Fruit fly (Drosophila melanogaster) whole organism, embryonic: ENCODE data around the gene Sym.

Source experiments
- C15 ChIP-seq: fragments of 200-800 bp; sonication (Bioruptor generic); IDR thresholded peaks from 3 replicates; pipeline ENCODE4 v1.3.6; 2022; ENCODE audit warnings: missing biosample characterization, missing genetic modification characterization
- CG10366 ChIP-seq: fragments of 200-800 bp; sonication (Bioruptor generic); IDR thresholded peaks from 2 replicates; pipeline ENCODE4 v1.3.6; 2022; ENCODE audit warnings: missing biosample characterization, missing genetic modification characterization
- CG11723 ChIP-seq: fragments of 200-800 bp; sonication (Bioruptor generic); optimal IDR thresholded peaks from 2 replicates; lab custom pipeline; 2017; ENCODE audit warnings: missing biosample characterization, mild to moderate bottlenecking, missing genetic modification characterization
- CG12769 ChIP-seq: fragments of 200-800 bp; sonication (Bioruptor generic); optimal IDR thresholded peaks from 2 replicates; lab custom pipeline; 2019; ENCODE audit warnings: missing biosample characterization, mild to moderate bottlenecking, missing genetic modification characterization, moderate library complexity
- CG14050 ChIP-seq: fragments of 200-800 bp; sonication (Bioruptor generic); IDR thresholded peaks from 3 replicates; pipeline ENCODE4 v1.3.6; 2022; ENCODE audit warnings: missing biosample characterization, missing genetic modification characterization
- CG1529 ChIP-seq: fragments of 200-800 bp; sonication (Bioruptor generic); optimal IDR thresholded peaks from 3 replicates; lab custom pipeline; 2018; ENCODE audit warnings: missing biosample characterization, missing genetic modification characterization
- CG15514 ChIP-seq: fragments of 200-800 bp; sonication (Bioruptor generic); optimal IDR thresholded peaks from 3 replicates; lab custom pipeline; 2017; ENCODE audit warnings: missing biosample characterization, missing genetic modification characterization, mild to moderate bottlenecking, moderate library complexity, missing genetic modification reagents
- CG17186 ChIP-seq: fragments of 200-800 bp; sonication (Bioruptor generic); optimal IDR thresholded peaks from 3 replicates; lab custom pipeline; 2017; ENCODE audit warnings: missing biosample characterization, missing genetic modification reagents, missing genetic modification characterization
- CG17328 ChIP-seq: fragments of 200-800 bp; sonication (Bioruptor generic); IDR thresholded peaks from 2 replicates; pipeline ENCODE4 v1.3.6; 2022; ENCODE audit warnings: missing biosample characterization, missing genetic modification characterization
- CG17385 ChIP-seq: fragments of 200-800 bp; sonication (Bioruptor generic); optimal IDR thresholded peaks from 3 replicates; lab custom pipeline; 2018; ENCODE audit warnings: missing biosample characterization, mild to moderate bottlenecking, missing genetic modification characterization
- CG18011 ChIP-seq: fragments of 200-800 bp; sonication (Bioruptor generic); optimal IDR thresholded peaks from 2 replicates; lab custom pipeline; 2017; ENCODE audit warnings: missing biosample characterization, missing genetic modification characterization, mild to moderate bottlenecking, moderate library complexity, missing genotype
- CG18764 ChIP-seq: fragments of 200-800 bp; sonication (Bioruptor generic); optimal IDR thresholded peaks from 3 replicates; lab custom pipeline; 2016; ENCODE audit warnings: missing biosample characterization, missing genetic modification characterization
- CG42726 ChIP-seq: fragments of 200-800 bp; sonication (Bioruptor generic); IDR thresholded peaks from 2 replicates; pipeline ENCODE4 v1.3.6; 2022; ENCODE audit warnings: missing biosample characterization, missing genetic modification characterization; ENCODE audit not compliant: partially characterized antibody
- CG6654 ChIP-seq: fragments of 200-800 bp; sonication (Bioruptor generic); optimal IDR thresholded peaks from 2 replicates; lab custom pipeline; 2017; ENCODE audit warnings: missing biosample characterization, mild to moderate bottlenecking, missing genetic modification characterization
- CG6813 ChIP-seq: fragments of 200-800 bp; sonication (Bioruptor generic); optimal IDR thresholded peaks from 2 replicates; lab custom pipeline; 2017; ENCODE audit warnings: missing biosample characterization, missing genetic modification characterization, mild to moderate bottlenecking, moderate library complexity, missing genetic modification reagents
- CG7556 ChIP-seq: fragments of 200-800 bp; sonication (Bioruptor generic); optimal IDR thresholded peaks from 2 replicates; lab custom pipeline; 2017; ENCODE audit warnings: missing biosample characterization, mild to moderate bottlenecking, missing genetic modification characterization
- CG8478 ChIP-seq: fragments of >200 bp; optimal IDR thresholded peaks from 2 replicates; lab custom pipeline; 2018
- CG9817 ChIP-seq: fragments of 200-800 bp; sonication (Bioruptor generic); optimal IDR thresholded peaks from 2 replicates; lab custom pipeline; 2018; ENCODE audit warnings: missing biosample characterization, mild to moderate bottlenecking, missing genetic modification characterization, moderate library complexity
- CG9932 ChIP-seq: fragments of 200-800 bp; sonication (Bioruptor generic); IDR thresholded peaks from 2 replicates; pipeline ENCODE4 v1.3.6; 2022; ENCODE audit warnings: missing biosample characterization, missing genetic modification characterization
- CTCF ChIP-seq: fragments of 200-800 bp; sonication (Bioruptor generic); optimal IDR thresholded peaks from 2 replicates; lab custom pipeline; 2017; ENCODE audit warnings: missing biosample characterization, mild to moderate bottlenecking, missing genetic modification characterization, moderate library complexity
- H15 ChIP-seq: fragments of 200-800 bp; sonication (Bioruptor generic); IDR thresholded peaks from 3 replicates; pipeline ENCODE4 v1.3.6; 2022; ENCODE audit warnings: missing biosample characterization, missing genetic modification characterization
- Hsf ChIP-seq: fragments of 200-800 bp; sonication (Bioruptor generic); optimal IDR thresholded peaks from 3 replicates; lab custom pipeline; 2016; ENCODE audit warnings: missing biosample characterization, missing genetic modification characterization
- Max ChIP-seq: fragments of 200-800 bp; sonication (Bioruptor generic); optimal IDR thresholded peaks from 2 replicates; lab custom pipeline; 2016; ENCODE audit warnings: missing biosample characterization, mild to moderate bottlenecking, missing genetic modification characterization
- Mes4 ChIP-seq: fragments of 200-800 bp; sonication (Bioruptor generic); optimal IDR thresholded peaks from 2 replicates; lab custom pipeline; 2016; ENCODE audit warnings: missing biosample characterization, missing genetic modification characterization
- Oaz ChIP-seq: fragments of 200-800 bp; sonication (Bioruptor generic); IDR thresholded peaks from 2 replicates; pipeline ENCODE4 v1.3.6; 2022; ENCODE audit warnings: missing biosample characterization, missing genetic modification characterization
- Opbp ChIP-seq: fragments of 200-800 bp; sonication (Bioruptor generic); IDR thresholded peaks from 3 replicates; pipeline ENCODE4 v1.3.6; 2022; ENCODE audit warnings: missing biosample characterization, missing genetic modification characterization; ENCODE audit not compliant: partially characterized antibody
- Optix ChIP-seq: fragments of 200-800 bp; sonication (Bioruptor generic); IDR thresholded peaks from 3 replicates; pipeline ENCODE4 v1.3.6; 2022; ENCODE audit warnings: missing biosample characterization, missing genetic modification characterization
- Rfx ChIP-seq: fragments of 200-800 bp; sonication (Bioruptor generic); IDR thresholded peaks from 2 replicates; pipeline ENCODE4 v1.3.6; 2022; ENCODE audit warnings: missing biosample characterization, missing genetic modification characterization
- Scr ChIP-seq: fragments of 200-800 bp; sonication (Bioruptor generic); IDR thresholded peaks from 2 replicates; pipeline ENCODE4 v1.3.6; 2022; ENCODE audit warnings: missing biosample characterization, missing genetic modification characterization; ENCODE audit not compliant: partially characterized antibody
- Sry-δ ChIP-seq: fragments of 200-800 bp; sonication (Bioruptor generic); optimal IDR thresholded peaks from 2 replicates; lab custom pipeline; 2016; ENCODE audit warnings: missing biosample characterization, missing genetic modification characterization
- Trl ChIP-seq, 3 experiments: fragments of >200 bp in 2 of 3; fragments of 200-800 bp in 1 of 3; sonication (Bioruptor generic) in 1 of 3; optimal IDR thresholded peaks; 2 replicates in 1 of 3; 3 replicates in 2 of 3; lab custom pipeline; 2016 to 2017; ENCODE audit warnings: missing biosample characterization in 1 of 3, missing genetic modification characterization in 1 of 3
- Vsx1 ChIP-seq: fragments of 200-800 bp; sonication (Bioruptor generic); optimal IDR thresholded peaks from 2 replicates; lab custom pipeline; 2017; ENCODE audit warnings: missing biosample characterization, mild to moderate bottlenecking, missing genetic modification characterization, missing genetic modification reagents
- abd-A ChIP-seq: fragments of 200-800 bp; sonication (Bioruptor generic); optimal IDR thresholded peaks from 3 replicates; lab custom pipeline; 2019; ENCODE audit warnings: missing biosample characterization, mild to moderate bottlenecking, missing genetic modification characterization, moderate library complexity
- ap ChIP-seq: fragments of 200-800 bp; sonication (Bioruptor generic); IDR thresholded peaks from 2 replicates; pipeline ENCODE4 v1.3.6; 2022; ENCODE audit warnings: missing biosample characterization, missing genetic modification characterization
- fd64A ChIP-seq: fragments of 200-800 bp; sonication (Bioruptor generic); optimal IDR thresholded peaks from 3 replicates; lab custom pipeline; 2018; ENCODE audit warnings: missing biosample characterization, mild to moderate bottlenecking, missing genetic modification characterization
- fu2 ChIP-seq: fragments of 200-800 bp; sonication (Bioruptor generic); optimal IDR thresholded peaks from 2 replicates; lab custom pipeline; 2016; ENCODE audit warnings: missing biosample characterization, missing genetic modification characterization
- gce ChIP-seq: fragments of 200-800 bp; sonication (Bioruptor generic); IDR thresholded peaks from 3 replicates; pipeline ENCODE4 v1.3.6; 2022; ENCODE audit warnings: missing biosample characterization, missing genetic modification characterization
- ind ChIP-seq: fragments of 200-800 bp; sonication (Bioruptor generic); optimal IDR thresholded peaks from 3 replicates; lab custom pipeline; 2016; ENCODE audit warnings: missing biosample characterization, missing genetic modification characterization
- nerfin-1 ChIP-seq: fragments of 200-800 bp; sonication (Bioruptor generic); optimal IDR thresholded peaks from 3 replicates; lab custom pipeline; 2019; ENCODE audit warnings: missing biosample characterization, mild to moderate bottlenecking, missing genetic modification characterization, moderate library complexity
- onecut ChIP-seq: fragments of 200-800 bp; sonication (Bioruptor generic); IDR thresholded peaks from 2 replicates; pipeline ENCODE4 v1.3.6; 2022; ENCODE audit warnings: missing biosample characterization, missing genetic modification characterization
- pan ChIP-seq, 4 experiments: fragments of >200 bp in 3 of 4; fragments of 200-800 bp in 1 of 4; sonication (Bioruptor generic) in 1 of 4; optimal IDR thresholded peaks in 3 of 4; IDR thresholded peaks in 1 of 4; 2 replicates each; pipeline versions ENCODE4 v1.3.6 to Lab custom; 2017 to 2022; ENCODE audit warnings: missing biosample characterization in 2 of 4, missing genetic modification characterization in 2 of 4, mixed read lengths in 1 of 4
- pzg ChIP-seq: fragments of 200-800 bp; sonication (Bioruptor generic); optimal IDR thresholded peaks from 3 replicates; lab custom pipeline; 2018; ENCODE audit warnings: missing biosample characterization, mild to moderate bottlenecking, missing genetic modification characterization, moderate library complexity
- so ChIP-seq: fragments of 200-800 bp; sonication (Bioruptor generic); IDR thresholded peaks from 3 replicates; pipeline ENCODE4 v1.3.6; 2022; ENCODE audit warnings: missing biosample characterization, missing genetic modification characterization
- tgo ChIP-seq: fragments of 200-800 bp; sonication (Bioruptor generic); IDR thresholded peaks from 3 replicates; pipeline ENCODE4 v1.3.6; 2022; ENCODE audit warnings: missing biosample characterization, missing genetic modification characterization
- twi ChIP-seq: fragments of 200-800 bp; optimal IDR thresholded peaks from 2 replicates; lab custom pipeline; 2019; ENCODE audit warnings: missing biosample characterization, mild to moderate bottlenecking, missing genetic modification characterization, moderate library complexity
- vfl ChIP-seq: fragments of 200-800 bp; sonication (Bioruptor generic); optimal IDR thresholded peaks from 2 replicates; lab custom pipeline; 2016; ENCODE audit warnings: missing biosample characterization, missing genetic modification characterization
- vnd ChIP-seq: fragments of 200-800 bp; sonication (Bioruptor generic); IDR thresholded peaks from 3 replicates; pipeline ENCODE4 v1.3.6; 2022; ENCODE audit warnings: missing biosample characterization, missing genetic modification characterization; ENCODE audit not compliant: partially characterized antibody
- zfh1 ChIP-seq: fragments of 200-800 bp; sonication (Bioruptor generic); IDR thresholded peaks from 3 replicates; pipeline ENCODE4 v1.3.6; 2022; ENCODE audit warnings: missing biosample characterization, missing genetic modification characterization

Gene Sym

DNA sequence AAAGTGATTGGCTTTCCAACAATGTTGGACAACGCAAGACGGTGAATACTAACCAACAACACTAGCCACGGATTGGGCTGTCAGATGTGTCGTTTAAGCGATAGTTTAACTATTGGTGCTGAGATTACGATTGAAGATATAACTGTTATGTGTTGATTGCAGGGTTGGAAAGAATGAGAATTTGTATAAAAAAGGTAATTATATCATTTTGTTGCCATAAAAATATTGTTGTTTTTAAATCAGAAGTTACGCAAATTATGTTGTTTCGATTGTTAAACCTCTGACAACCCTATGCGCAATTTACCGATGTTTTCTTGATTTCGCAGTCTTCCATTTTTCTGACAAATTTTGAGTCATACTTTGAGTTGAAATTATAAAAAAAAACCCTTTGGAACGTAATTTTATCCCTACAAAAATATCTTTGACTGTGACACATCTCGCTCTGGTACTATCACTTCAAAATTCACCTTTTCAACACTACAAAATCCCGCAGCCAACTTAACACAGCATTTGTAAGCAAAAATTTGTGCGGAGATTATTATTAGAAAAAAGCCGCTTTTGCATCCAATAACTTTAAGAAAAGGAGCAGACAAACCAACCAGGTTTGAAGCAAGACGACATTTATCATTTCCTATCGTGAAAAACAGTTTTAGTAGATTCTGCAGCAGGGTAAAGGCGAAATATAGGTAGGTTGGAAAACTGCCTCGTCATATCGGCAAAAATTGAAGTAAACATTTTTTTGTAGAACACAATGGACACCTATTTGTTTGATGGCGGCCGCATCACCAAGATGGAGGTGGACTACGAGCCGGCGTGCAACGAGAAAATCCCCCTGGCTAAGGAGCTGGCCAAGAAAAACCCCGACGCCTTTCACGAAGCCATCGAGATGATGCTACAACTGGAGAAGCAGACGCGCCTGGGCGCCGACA lies 47.0 kb upstream of the Sym start, which contains the start of the genes Hat1 and Rpn5 (continued):
- peak; percentile 43; the same call in 1 of the 2 replicates for TF ChIP-seq CG42726 (GFP tag; lab: Robert Waterston, UW)
- TF ChIP-seq H15 (GFP tag; lab: Robert Waterston, UW), result 0 out of 3 replicates have a peak, but pooled peaks have one; percentile 31
- TF ChIP-seq Trl (optimal IDR thresholded peaks at IDR 0.05; lab: Kevin White, UChicago), result no peak
- peak; percentile 93 for TF ChIP-seq Trl (GFP tag; optimal IDR thresholded peaks at IDR 0.05; lab: Kevin White, UChicago)
- TF ChIP-seq gce (GFP tag; lab: Robert Waterston, UW), result peak; percentile 49; the same call in 1 of the 3 replicates
- TF ChIP-seq Vsx1 (GFP tag; lab: Kevin White, UChicago), result peak; percentile 49
- TF ChIP-seq ind (GFP tag; lab: Kevin White, UChicago), result peak; percentile 90
- TF ChIP-seq fu2 (GFP tag; lab: Kevin White, UChicago), result peak; percentile 93
- peak; percentile 49 for TF ChIP-seq CG6654
- TF ChIP-seq vnd, result peak; percentile 54; the same call in 1 of the 3 replicates
- no peak for TF ChIP-seq pan (optimal IDR thresholded peaks at IDR 0.05; lab: Kevin White, UChicago)
- TF ChIP-seq pan (GFP tag; optimal IDR thresholded peaks at IDR 0.05 in 1 of 2, IDR thresholded peaks at IDR 0.05 in 1 of 2), result peak in 1 of 2 experiments; percentile 31
- peak; percentile 76 for TF ChIP-seq CG9817 (tag; lab: Kevin White, UChicago)
- no peak for TF ChIP-seq so (GFP tag; lab: Robert Waterston, UW)
- peak; percentile 56 for TF ChIP-seq CG1529 (GFP tag; lab: Kevin White, UChicago)
- peak; percentile 85 for TF ChIP-seq Scr (GFP tag; lab: Robert Waterston, UW)
- peak; percentile 79 for TF ChIP-seq CG18764 (GFP tag; lab: Kevin White, UChicago)
- peak; percentile 98 for TF ChIP-seq Opbp (GFP tag; lab: Robert Waterston, UW)
- TF ChIP-seq Hsf (GFP tag; lab: Kevin White, UChicago), result peak; percentile 93
- no peak for TF ChIP-seq ap (GFP tag; lab: Robert Waterston, UW)
- TF ChIP-seq CG14050 (GFP tag; lab: Robert Waterston, UW), result no peak; the same call in 2 of the 3 replicates
- TF ChIP-seq abd-A (tag; lab: Kevin White, UChicago), result no peak
- peak; percentile 83 for TF ChIP-seq Mes4 (GFP tag; lab: Kevin White, UChicago)
- peak; percentile 85 for TF ChIP-seq Sry-δ
- no peak for TF ChIP-seq C15 (GFP tag; lab: Robert Waterston, UW)
- peak; percentile 54 for TF ChIP-seq nerfin-1
- no peak for TF ChIP-seq CG8478
- peak; percentile 85 for TF ChIP-seq CG7556 (GFP tag; lab: Kevin White, UChicago)
- peak; percentile 47 for TF ChIP-seq CG10366
- TF ChIP-seq CG17385 (GFP tag; lab: Kevin White, UChicago), result peak; percentile 66
- TF ChIP-seq Optix (GFP tag; lab: Robert Waterston, UW), result no peak
- TF ChIP-seq Rfx (GFP tag; lab: Robert Waterston, UW), result peak; percentile 83
- TF ChIP-seq onecut (GFP tag; lab: Robert Waterston, UW), result peak; percentile 12; the same call in 1 of the 2 replicates
- TF ChIP-seq CG17186 (GFP tag; lab: Kevin White, UChicago), result peak; percentile 57
- peak; percentile 41; the same call in 1 of the 2 replicates for TF ChIP-seq CG17328 (GFP tag; lab: Robert Waterston, UW)
- TF ChIP-seq CG11723 (GFP tag; lab: Kevin White, UChicago), result peak; percentile 57
- peak; percentile 88 for TF ChIP-seq CG9932 (GFP tag; lab: Robert Waterston, UW)
- no peak for TF ChIP-seq fd64A
- TF ChIP-seq tgo (GFP tag; lab: Robert Waterston, UW), result peak; percentile 70
- peak; percentile 90 for TF ChIP-seq Max
- peak; percentile 58 for TF ChIP-seq pzg (GFP tag; lab: Kevin White, UChicago)
- peak; percentile 75 for TF ChIP-seq vfl
- peak; percentile 58; the same call in 2 of the 3 replicates for TF ChIP-seq zfh1 (GFP tag; lab: Robert Waterston, UW)
- no peak for TF ChIP-seq CG12769
- peak; percentile 2 for TF ChIP-seq CTCF (GFP tag; lab: Kevin White, UChicago)
- peak; percentile 69 for TF ChIP-seq CG18011 (GFP tag; lab: Kevin White, UChicago)
- TF ChIP-seq twi (tag; lab: Kevin White, UChicago), result peak; percentile 61
- TF ChIP-seq CG15514 (GFP tag; lab: Kevin White, UChicago), result peak; percentile 56
- TF ChIP-seq Oaz (GFP tag; lab: Robert Waterston, UW), result no peak
- no peak for TF ChIP-seq CG6813
